Worm (Caenorhabditis elegans) whole organism, L1 larva: ENCODE data around the gene sod-5.
A peak's percentile ranks its signal among the peaks of the same experiment; 100 is the strongest.

ENCODE experiments used
- C04F5.9 ChIP-seq: sonication (generic microtip); optimal IDR thresholded peaks from 2 replicates; lab custom pipeline; 2016; ENCODE audit warnings: missing genetic modification characterization, missing compliant biosample characterization
- C16A3.4 ChIP-seq: fragments of 150-350 bp; optimal IDR thresholded peaks from 2 replicates; lab custom pipeline; 2014; ENCODE audit warnings: missing biosample characterization, missing genetic modification characterization
- F16B12.6 ChIP-seq: fragments of 150-350 bp; optimal IDR thresholded peaks from 2 replicates; lab custom pipeline; 2014; ENCODE audit warnings: missing biosample characterization, missing genetic modification characterization
- Y116A8C.19 ChIP-seq: sonication (generic microtip); optimal IDR thresholded peaks from 2 replicates; lab custom pipeline; 2016; ENCODE audit warnings: missing compliant biosample characterization, missing genetic modification characterization, borderline replicate concordance
- aha-1 ChIP-seq: fragments of 150-350 bp; optimal IDR thresholded peaks from 2 replicates; lab custom pipeline; 2014; ENCODE audit warnings: missing biosample characterization, missing genetic modification characterization
- ama-1 ChIP-seq: fragments of 150-350 bp; optimal IDR thresholded peaks from 2 replicates; lab custom pipeline; 2014
- blmp-1 ChIP-seq: fragments of 150-350 bp; optimal IDR thresholded peaks from 2 replicates; lab custom pipeline; 2014; ENCODE audit warnings: missing biosample characterization, missing genetic modification characterization
- ceh-82 ChIP-seq, 3 experiments: fragments of 150-350 bp in 1 of 3; sonication (generic microtip) in 2 of 3; optimal IDR thresholded peaks; 2 replicates each; lab custom pipeline; 2014 to 2017; ENCODE audit warnings: missing biosample characterization in 3 of 3, missing genetic modification characterization in 3 of 3
- dpl-1 ChIP-seq, 3 experiments: fragments of 150-350 bp in 2 of 3; sonication (generic microtip) in 1 of 3; optimal IDR thresholded peaks; 2 replicates each; lab custom pipeline; 2014 to 2017; ENCODE audit warnings: missing biosample characterization in 3 of 3, missing genetic modification characterization in 3 of 3, missing genetic modification reagents in 3 of 3
- dsc-1 ChIP-seq: sonication (generic microtip); optimal IDR thresholded peaks from 2 replicates; lab custom pipeline; 2016; ENCODE audit warnings: mild to moderate bottlenecking, missing genetic modification characterization, missing compliant biosample characterization
- efl-1 ChIP-seq, 4 experiments: fragments of 150-350 bp; optimal IDR thresholded peaks in 3 of 4; peaks in 1 of 4; 1 replicate in 1 of 4; 2 replicates in 3 of 4; lab custom pipeline; 2014; ENCODE audit warnings: missing biosample characterization in 2 of 4, missing genetic modification characterization in 2 of 4, missing genetic modification reagents in 2 of 4
- efl-3 ChIP-seq: fragments of 200-800 bp; sonication (Bioruptor generic); optimal IDR thresholded peaks from 2 replicates; lab custom pipeline; 2018; ENCODE audit warnings: mild to moderate bottlenecking, missing genetic modification characterization, missing compliant biosample characterization
- egl-27 ChIP-seq, 2 experiments: fragments of 150-350 bp in 1 of 2; sonication (generic microtip); optimal IDR thresholded peaks; 3 replicates each; lab custom pipeline; 2017 to 2018; ENCODE audit warnings: missing biosample characterization in 2 of 2, missing genetic modification characterization in 2 of 2, missing genetic modification reagents in 2 of 2
- elt-2 ChIP-seq: sonication (generic microtip); optimal IDR thresholded peaks from 2 replicates; lab custom pipeline; 2016; ENCODE audit warnings: missing genetic modification characterization, mild to moderate bottlenecking, inconsistent platforms, missing compliant biosample characterization, missing genetic modification reagents
- fkh-10 ChIP-seq: sonication (generic microtip); optimal IDR thresholded peaks from 2 replicates; lab custom pipeline; 2017; ENCODE audit warnings: missing biosample characterization, missing genetic modification reagents, missing genetic modification characterization
- fos-1 ChIP-seq: fragments of 150-350 bp; optimal IDR thresholded peaks from 2 replicates; lab custom pipeline; 2014; ENCODE audit warnings: missing biosample characterization, missing genetic modification characterization
- grh-1 ChIP-seq: fragments of 200-800 bp; sonication (Bioruptor generic); IDR thresholded peaks from 2 replicates; pipeline ENCODE4 v1.3.6; 2022; ENCODE audit warnings: missing genetic modification reagents, missing genetic modification characterization, missing compliant biosample characterization
- irx-1 ChIP-seq: sonication (generic microtip); optimal IDR thresholded peaks from 2 replicates; lab custom pipeline; 2016; ENCODE audit warnings: missing genetic modification characterization, missing compliant biosample characterization
- isw-1 ChIP-seq: fragments of 200-800 bp; sonication (Bioruptor generic); IDR thresholded peaks from 2 replicates; pipeline ENCODE4 v1.3.6; 2022; ENCODE audit warnings: missing genetic modification characterization, missing compliant biosample characterization
- lin-39 ChIP-seq: fragments of 150-350 bp; optimal IDR thresholded peaks from 2 replicates; lab custom pipeline; 2014; ENCODE audit warnings: missing biosample characterization, missing genetic modification reagents, missing genetic modification characterization
- lir-3 ChIP-seq: sonication (generic microtip); optimal IDR thresholded peaks from 2 replicates; lab custom pipeline; 2016; ENCODE audit warnings: mild to moderate bottlenecking, missing genetic modification characterization, moderate library complexity, missing compliant biosample characterization; ENCODE audit not compliant: poor library complexity
- mdl-1 ChIP-seq, 2 experiments: fragments of 150-350 bp; optimal IDR thresholded peaks; 2 replicates each; lab custom pipeline; 2014 to 2017; ENCODE audit warnings: missing biosample characterization in 2 of 2, missing genetic modification characterization in 2 of 2, inconsistent platforms in 1 of 2
- mep-1 ChIP-seq: fragments of 150-350 bp; optimal IDR thresholded peaks from 2 replicates; lab custom pipeline; 2014; ENCODE audit warnings: missing biosample characterization, missing genetic modification characterization
- nhr-11 ChIP-seq: fragments of 150-350 bp; optimal IDR thresholded peaks from 2 replicates; lab custom pipeline; 2014; ENCODE audit warnings: missing biosample characterization, missing genetic modification characterization
- nhr-12 ChIP-seq: sonication (generic microtip); optimal IDR thresholded peaks from 2 replicates; lab custom pipeline; 2017; ENCODE audit warnings: missing biosample characterization, missing genetic modification characterization
- nhr-20 ChIP-seq: sonication (generic microtip); optimal IDR thresholded peaks from 2 replicates; lab custom pipeline; 2016; ENCODE audit warnings: mild to moderate bottlenecking, missing genetic modification characterization, missing compliant biosample characterization
- nhr-47 ChIP-seq: sonication (generic microtip); optimal IDR thresholded peaks from 2 replicates; lab custom pipeline; 2016; ENCODE audit warnings: mild to moderate bottlenecking, missing genetic modification characterization, moderate library complexity, missing compliant biosample characterization
- nhr-71 ChIP-seq: sonication (generic microtip); optimal IDR thresholded peaks from 2 replicates; lab custom pipeline; 2016; ENCODE audit warnings: mild to moderate bottlenecking, missing genetic modification characterization, moderate library complexity, missing compliant biosample characterization
- nhr-76 ChIP-seq: sonication (generic microtip); optimal IDR thresholded peaks from 2 replicates; lab custom pipeline; 2017; ENCODE audit warnings: missing biosample characterization, missing genetic modification characterization
- nhr-77 ChIP-seq: fragments of 150-350 bp; optimal IDR thresholded peaks from 2 replicates; lab custom pipeline; 2014; ENCODE audit warnings: missing biosample characterization, missing genetic modification characterization
- nhr-84 ChIP-seq: sonication (generic microtip); optimal IDR thresholded peaks from 2 replicates; lab custom pipeline; 2017; ENCODE audit warnings: missing biosample characterization, missing genetic modification characterization
- nhr-90 ChIP-seq: sonication (generic microtip); optimal IDR thresholded peaks from 2 replicates; lab custom pipeline; 2016; ENCODE audit warnings: mild to moderate bottlenecking, missing genetic modification characterization, missing compliant biosample characterization; ENCODE audit not compliant: poor library complexity
- pax-3 ChIP-seq: fragments of 200-800 bp; sonication (Bioruptor generic); optimal IDR thresholded peaks from 2 replicates; lab custom pipeline; 2018; ENCODE audit warnings: mild to moderate bottlenecking, missing genetic modification characterization, moderate library complexity, missing compliant biosample characterization
- skn-1 ChIP-seq: fragments of 150-350 bp; optimal IDR thresholded peaks from 2 replicates; lab custom pipeline; 2014; ENCODE audit warnings: missing biosample characterization, missing genetic modification characterization
- snpc-4 ChIP-seq: fragments of 150-350 bp; optimal IDR thresholded peaks from 2 replicates; lab custom pipeline; 2014; ENCODE audit warnings: missing biosample characterization, missing genetic modification characterization
- snu-23 ChIP-seq: sonication (generic microtip); optimal IDR thresholded peaks from 2 replicates; lab custom pipeline; 2016; ENCODE audit warnings: missing genetic modification characterization, missing compliant biosample characterization
- sptf-1 ChIP-seq: fragments of 150-350 bp; optimal IDR thresholded peaks from 2 replicates; lab custom pipeline; 2014; ENCODE audit warnings: missing biosample characterization, missing genetic modification characterization
- sup-37 ChIP-seq: fragments of 200-800 bp; sonication (Bioruptor generic); optimal IDR thresholded peaks from 2 replicates; lab custom pipeline; 2018; ENCODE audit warnings: mild to moderate bottlenecking, missing genetic modification characterization, missing compliant biosample characterization
- swsn-7 ChIP-seq: sonication (generic microtip); optimal IDR thresholded peaks from 2 replicates; lab custom pipeline; 2016; ENCODE audit warnings: missing genetic modification characterization, missing compliant biosample characterization
- vab-15 ChIP-seq: sonication (generic microtip); optimal IDR thresholded peaks from 2 replicates; lab custom pipeline; 2017; ENCODE audit warnings: missing genotype, mild to moderate bottlenecking, missing genetic modification characterization, missing compliant biosample characterization
- zag-1 ChIP-seq: fragments of 150-350 bp; optimal IDR thresholded peaks from 2 replicates; lab custom pipeline; 2014; ENCODE audit warnings: missing biosample characterization, missing genetic modification characterization
- zip-4 ChIP-seq: fragments of 200-800 bp; sonication (Bioruptor generic); optimal IDR thresholded peaks from 2 replicates; lab custom pipeline; 2018; ENCODE audit warnings: mild to moderate bottlenecking, missing genetic modification characterization, moderate library complexity, missing compliant biosample characterization
- ztf-11 ChIP-seq, 2 experiments: sonication (generic microtip); optimal IDR thresholded peaks; 2 replicates each; lab custom pipeline; 2016 to 2017; ENCODE audit warnings: missing genetic modification characterization in 2 of 2, missing biosample characterization in 1 of 2, missing compliant biosample characterization in 1 of 2
- ztf-4 ChIP-seq: fragments of 150-350 bp; optimal IDR thresholded peaks from 2 replicates; lab custom pipeline; 2014; ENCODE audit warnings: missing biosample characterization, missing genetic modification characterization

Gene sod-5

DNA sequence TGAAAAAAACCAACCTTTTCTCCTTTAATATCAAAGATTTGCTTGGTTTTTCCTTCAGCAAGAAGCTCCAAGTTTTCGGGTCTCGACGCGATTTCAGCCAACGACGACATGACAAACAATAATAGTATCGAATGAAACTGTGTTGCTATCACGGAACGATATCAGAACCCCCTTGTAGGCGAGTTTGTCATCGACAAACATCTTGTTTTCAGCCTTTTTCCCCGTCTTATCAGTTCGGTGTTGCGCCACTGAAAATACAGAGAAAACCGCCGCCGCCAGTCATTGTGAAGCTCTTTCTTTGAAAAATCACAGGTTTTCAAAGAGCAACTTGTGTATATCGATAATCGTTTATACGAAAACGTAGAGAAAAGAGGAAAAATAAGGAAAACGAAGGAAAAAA is 45.0 kb upstream of the sod-5 start, which contains the start of gene paic-1:
TSS of gene paic-1 (minus strand) at position 120 of the 400 bp plus-strand sequence.
- peak; percentile 72 for TF ChIP-seq elt-2 (tag; lab: Kevin White, UChicago)
- TF ChIP-seq nhr-71 (tag; lab: Kevin White, UChicago), result peak; percentile 4
- TF ChIP-seq fos-1, result no peak
- TF ChIP-seq nhr-47 (tag; lab: Kevin White, UChicago), result peak; percentile 28
- no peak for TF ChIP-seq zag-1

DNA sequence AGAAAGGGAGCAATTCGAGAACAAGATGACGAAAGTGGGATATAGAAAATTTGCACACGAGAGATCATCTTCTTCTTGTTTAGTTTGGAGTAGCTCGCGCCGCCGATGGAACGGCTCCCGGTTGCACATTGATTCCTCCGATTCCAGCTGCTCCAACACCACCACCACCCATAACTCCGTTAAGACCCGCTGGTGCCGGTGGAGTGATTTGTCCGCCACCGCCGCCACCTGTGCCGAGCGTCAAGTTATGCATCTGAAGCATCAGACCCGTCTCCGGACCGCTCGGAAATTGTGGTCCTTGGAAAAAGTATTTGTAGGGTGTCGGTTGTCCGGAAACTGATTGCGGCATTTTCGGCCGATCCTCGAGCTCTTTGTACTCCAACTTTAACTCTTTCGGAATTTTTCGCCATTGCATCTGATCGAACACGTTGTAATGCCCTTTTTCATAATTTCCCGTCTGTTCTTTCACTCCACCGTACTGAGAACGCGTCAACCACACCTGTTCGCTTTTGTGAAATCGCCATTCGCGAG is 44.5 kb upstream of the sod-5 start:
- TF ChIP-seq efl-1 (optimal IDR thresholded peaks at IDR 0.05; lab: Kevin White, UChicago) (no peak), efl-1 (GFP tag; optimal IDR thresholded peaks at IDR 0.05 in 1 of 2; lab: Kevin White, UChicago) (peak in 1 of 2 experiments; percentile 8), C04F5.9 (no peak), dsc-1 (no peak), nhr-11 (tag; lab: Kevin White, UChicago) (no peak)

ce11 chrII:4374885-4375284 is 42.5 kb upstream of the sod-5 start:
- TF ChIP-seq lin-39 (tag; lab: Kevin White, UChicago) (no peak), sup-37 (GFP tag; lab: Kevin White, UChicago) (no peak), Y116A8C.19 (tag; lab: Kevin White, UChicago) (no peak), fos-1 (no peak), nhr-12 (tag; lab: Kevin White, UChicago) (no peak), dpl-1 (GFP tag; optimal IDR thresholded peaks at IDR 0.05; lab: Kevin White, UChicago) (no peak), ztf-4 (tag; lab: Kevin White, UChicago) (no peak), blmp-1 (tag; lab: Kevin White, UChicago) (no peak), fkh-10 (GFP tag; lab: Kevin White, UChicago) (no peak), skn-1 (no peak), swsn-7 (tag; lab: Kevin White, UChicago) (no peak), isw-1 (GFP tag; lab: Robert Waterston, UW) (no peak), egl-27 (tag; optimal IDR thresholded peaks at IDR 0.05; lab: Kevin White, UChicago) (no peak), vab-15 (no peak), irx-1 (tag; lab: Kevin White, UChicago) (no peak), mdl-1 (tag; optimal IDR thresholded peaks at IDR 0.05; lab: Kevin White, UChicago) (no peak), snu-23 (GFP tag; lab: Kevin White, UChicago) (no peak), nhr-20 (tag; lab: Kevin White, UChicago) (no peak), grh-1 (no peak)

DNA sequence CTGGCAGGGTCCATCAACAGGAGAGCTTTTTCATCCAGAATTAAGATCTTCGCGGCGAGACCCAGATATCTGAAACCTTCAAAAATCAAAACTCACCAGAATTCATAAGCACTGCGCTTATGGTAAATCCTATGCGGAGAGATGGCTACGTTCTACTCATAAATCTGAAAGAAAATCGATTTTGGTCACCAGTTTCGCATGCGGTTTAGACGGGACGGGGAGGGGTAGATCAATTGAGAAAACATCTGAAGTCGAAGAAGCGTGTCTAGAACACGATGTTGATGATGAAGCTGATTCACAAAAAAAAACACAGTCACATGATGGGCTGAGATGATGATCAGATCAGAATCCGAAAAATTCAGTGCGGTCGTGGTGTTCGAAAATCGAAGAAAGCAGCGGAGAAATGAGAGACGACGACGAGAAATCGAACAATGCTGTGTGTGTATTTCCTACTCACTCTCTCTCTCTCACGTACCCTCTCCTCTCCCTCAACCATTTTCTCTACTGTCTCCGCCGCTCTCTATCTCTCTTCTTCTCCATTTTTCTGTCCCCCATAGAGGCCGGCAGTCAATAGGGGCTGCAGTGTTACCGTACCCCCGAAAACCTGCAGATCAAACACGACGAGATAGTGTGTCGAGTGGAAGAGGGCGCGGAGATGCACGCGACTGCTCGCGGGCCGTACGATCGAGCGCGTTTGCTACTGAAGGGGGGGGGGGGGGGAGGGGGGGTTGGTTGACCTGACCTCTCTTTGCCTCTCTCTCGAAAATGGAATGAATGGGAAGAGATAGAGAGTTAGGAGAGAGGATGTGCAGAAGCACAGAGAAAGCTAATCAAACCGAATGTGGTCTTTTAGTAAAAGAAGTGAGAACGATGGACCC is 40.9 kb upstream of the sod-5 start, which contains the start of gene ntl-2:
TSS of gene ntl-2 (minus strand) at position 171 of the 878 bp plus-strand sequence.
- TF ChIP-seq nhr-84 (tag; lab: Kevin White, UChicago), result no peak
- peak; percentile 92 for TF ChIP-seq skn-1
- peak; percentile 77 for TF ChIP-seq zip-4 (GFP tag; lab: Kevin White, UChicago)
- TF ChIP-seq snpc-4 (tag; lab: Kevin White, UChicago), result peak; percentile 88
- peak; percentile 89 to 97 (median 91) for TF ChIP-seq ceh-82 (tag; optimal IDR thresholded peaks at IDR 0.05; lab: Kevin White, UChicago)
- peak; percentile 93 for TF ChIP-seq snu-23 (GFP tag; lab: Kevin White, UChicago)
- peak; percentile 94 for TF ChIP-seq isw-1 (GFP tag; lab: Robert Waterston, UW)
- TF ChIP-seq nhr-12 (tag; lab: Kevin White, UChicago), result peak; percentile 13
- TF ChIP-seq F16B12.6 (tag; lab: Kevin White, UChicago), result peak; percentile 66
- no peak for TF ChIP-seq sptf-1
- peak; percentile 97 for TF ChIP-seq nhr-77
- peak; percentile 89 for TF ChIP-seq C16A3.4 (tag; lab: Kevin White, UChicago)
- TF ChIP-seq Y116A8C.19 (tag; lab: Kevin White, UChicago), result no peak
- peak; percentile 97 for TF ChIP-seq pax-3 (tag; lab: Kevin White, UChicago)
- peak; percentile 85 for TF ChIP-seq lir-3
- TF ChIP-seq vab-15, result peak; percentile 95
- peak; percentile 98 for TF ChIP-seq elt-2 (tag; lab: Kevin White, UChicago)
- peak; percentile 92 for TF ChIP-seq nhr-90
- no peak for TF ChIP-seq nhr-76 (tag; lab: Kevin White, UChicago)
- peak in 1 of 2 experiments; percentile 76 for TF ChIP-seq ztf-11 (tag; optimal IDR thresholded peaks at IDR 0.05; lab: Kevin White, UChicago)
- TF ChIP-seq grh-1, result peak; percentile 91
- TF ChIP-seq ama-1 (lab: Kevin White, UChicago), result peak; percentile 16
- TF ChIP-seq mep-1 (tag; lab: Kevin White, UChicago), result peak; percentile 96
- peak; percentile 71 for TF ChIP-seq efl-3 (GFP tag; lab: Kevin White, UChicago)
- TF ChIP-seq mdl-1 (tag; optimal IDR thresholded peaks at IDR 0.05; lab: Kevin White, UChicago), result peak; percentile 60 to 96
- peak; percentile 70 for TF ChIP-seq aha-1 (tag; lab: Kevin White, UChicago)
